Worm (Caenorhabditis elegans) whole organism, L2 larva: ENCODE measurements around the gene K10D2.8.

Source experiments
- ZK546.5 ChIP-seq: sonication (generic microtip); optimal IDR thresholded peaks from 2 replicates; lab custom pipeline; 2017; ENCODE audit warnings: missing biosample characterization, missing genetic modification characterization
- nhr-237 ChIP-seq: fragments of 150-350 bp; optimal IDR thresholded peaks from 2 replicates; lab custom pipeline; 2014; ENCODE audit warnings: missing biosample characterization, missing genetic modification characterization
- nhr-25 ChIP-seq: fragments of 150-350 bp; sonication (generic microtip); optimal IDR thresholded peaks from 3 replicates; lab custom pipeline; 2014; ENCODE audit warnings: missing biosample characterization, missing genetic modification characterization
- skn-1 ChIP-seq: sonication (generic microtip); optimal IDR thresholded peaks from 2 replicates; lab custom pipeline; 2017; ENCODE audit warnings: missing biosample characterization, missing genetic modification characterization
- snpc-4 ChIP-seq: fragments of 150-350 bp; optimal IDR thresholded peaks from 2 replicates; lab custom pipeline; 2014; ENCODE audit warnings: missing biosample characterization, missing genetic modification characterization
- unc-62 ChIP-seq: fragments of 150-350 bp; optimal IDR thresholded peaks from 2 replicates; lab custom pipeline; 2014; ENCODE audit warnings: missing biosample characterization, missing genetic modification reagents, missing genetic modification characterization

DNA sequence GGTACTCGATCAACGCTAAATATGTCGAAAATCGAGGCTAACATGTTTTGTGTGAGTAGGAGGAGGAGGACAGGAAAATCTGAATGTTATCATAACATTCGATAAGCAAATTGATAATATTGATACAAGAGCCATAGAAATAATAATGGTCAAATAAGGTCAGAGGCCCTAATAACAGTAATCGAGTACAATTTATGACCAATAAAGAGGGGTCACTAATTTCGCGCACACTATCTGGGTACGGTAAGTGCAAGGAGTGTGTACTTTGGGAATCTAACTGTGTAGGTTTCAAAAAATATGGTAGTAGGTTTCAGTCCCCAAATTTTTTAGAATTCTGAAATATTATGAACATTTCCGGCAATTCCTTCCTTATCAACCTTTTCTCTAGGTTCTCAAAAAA lies 45.0 kb upstream of the K10D2.8 start:
- no peak for TF ChIP-seq ZK546.5 (tag; lab: Kevin White, UChicago)
- no peak for TF ChIP-seq snpc-4 (tag; lab: Kevin White, UChicago)
- no peak for TF ChIP-seq unc-62 (GFP tag; lab: Kevin White, UChicago)
- no peak for TF ChIP-seq nhr-25 (tag; lab: Kevin White, UChicago)
- TF ChIP-seq skn-1 (tag; lab: Kevin White, UChicago), result no peak
- TF ChIP-seq nhr-237 (tag; lab: Kevin White, UChicago), result no peak
